Fruit fly (Drosophila melanogaster): ENCODE measurements around the gene eIF4EHP.
A peak's percentile ranks its signal among the peaks of the same experiment; 100 is the strongest.

Gene eIF4EHP

dm6 chr3R:24031019-24031824 is 77.5 kb downstream of the eIF4EHP start (continued):
- TF ChIP-seq org-1 (GFP tag; optimal IDR thresholded peaks at IDR 0.05) (no peak), Vsx1 (GFP tag; optimal IDR thresholded peaks at IDR 0.05) (peak; percentile 22), fd3F (GFP tag; optimal IDR thresholded peaks at IDR 0.05) (no peak), Nf-YB (GFP tag; optimal IDR thresholded peaks at IDR 0.05) (no peak), CG4282 (GFP tag; optimal IDR thresholded peaks at IDR 0.05) (no peak), CG31224 (GFP tag; IDR thresholded peaks at IDR 0.05) (no peak), CG14014 (GFP tag; IDR thresholded peaks at IDR 0.05) (peak; percentile 26; the same call in 1 of the 2 replicates), CG10979 (tag; optimal IDR thresholded peaks at IDR 0.05) (no peak), NFAT (GFP tag; IDR thresholded peaks at IDR 0.05) (no peak), onecut (GFP tag; IDR thresholded peaks at IDR 0.05) (peak; percentile 43), Trl (optimal IDR thresholded peaks at IDR 0.05) (peak; percentile 77 to 92), Trl (GFP tag; optimal IDR thresholded peaks at IDR 0.05) (peak; percentile 12), CG6654 (GFP tag; optimal IDR thresholded peaks at IDR 0.05) (no peak), Blimp-1 (GFP tag; optimal IDR thresholded peaks at IDR 0.05) (peak; percentile 24), zen (tag; optimal IDR thresholded peaks at IDR 0.05) (no peak), CG10654 (GFP tag; optimal IDR thresholded peaks at IDR 0.05) (no peak), NC2α (GFP tag; optimal IDR thresholded peaks at IDR 0.05) (no peak), CG8359 (GFP tag; optimal IDR thresholded peaks at IDR 0.05; ENCODE audit: borderline replicate concordance) (no peak), run (tag; optimal IDR thresholded peaks at IDR 0.05) (no peak), CG10959 (GFP tag; IDR thresholded peaks at IDR 0.05) (no peak), ap (GFP tag; IDR thresholded peaks at IDR 0.05) (no peak), CG32532 (GFP tag; IDR thresholded peaks at IDR 0.05) (peak; percentile 52; the same call in 1 of the 2 replicates), CG4820 (GFP tag; optimal IDR thresholded peaks at IDR 0.05) (no peak), CG14860 (GFP tag; IDR thresholded peaks at IDR 0.05; ENCODE audit: partially characterized antibody) (no peak), CG8924 (tag; optimal IDR thresholded peaks at IDR 0.05) (no peak), CG6854 (GFP tag; optimal IDR thresholded peaks at IDR 0.05) (peak; percentile 51), p53 (GFP tag; optimal IDR thresholded peaks at IDR 0.05) (no peak), HLHmδ (GFP tag; optimal IDR thresholded peaks at IDR 0.05) (no peak), Taf1 (GFP tag; IDR thresholded peaks at IDR 0.05) (no peak), ems (GFP tag; optimal IDR thresholded peaks at IDR 0.05) (no peak), CG7839 (tag; optimal IDR thresholded peaks at IDR 0.05) (no peak), Xbp1 (GFP tag; optimal IDR thresholded peaks at IDR 0.05) (no peak), BEAF-32 (GFP tag; optimal IDR thresholded peaks at IDR 0.05) (no peak), sim (GFP tag; IDR thresholded peaks at IDR 0.05) (no peak), schlank (tag; optimal IDR thresholded peaks at IDR 0.05) (no peak), knrl (GFP tag; IDR thresholded peaks at IDR 0.05; ENCODE audit: partially characterized antibody) (no peak), sd (tag; optimal IDR thresholded peaks at IDR 0.05) (no peak), CG2889 (GFP tag; IDR thresholded peaks at IDR 0.05) (no peak), CG6689 (GFP tag; IDR thresholded peaks at IDR 0.05) (0 out of 2 replicates have a peak, but pooled peaks have one; percentile 5), Atf3 (GFP tag; optimal IDR thresholded peaks at IDR 0.05) (no peak), emc (GFP tag; optimal IDR thresholded peaks at IDR 0.05) (no peak), CG8388 (GFP tag; optimal IDR thresholded peaks at IDR 0.05) (no peak), unpg (GFP tag; optimal IDR thresholded peaks at IDR 0.05) (no peak), repo (GFP tag; optimal IDR thresholded peaks at IDR 0.05) (no peak), row (GFP tag; IDR thresholded peaks at IDR 0.05) (peak; percentile 31; the same call in 2 of the 3 replicates), so (GFP tag; IDR thresholded peaks at IDR 0.05) (no peak), sc (optimal IDR thresholded peaks at IDR 0.05) (no peak), sc (GFP tag; optimal IDR thresholded peaks at IDR 0.05) (no peak), Awh (GFP tag; IDR thresholded peaks at IDR 0.05) (no peak), fru (optimal IDR thresholded peaks at IDR 0.05) (no peak), lmd (GFP tag; IDR thresholded peaks at IDR 0.05) (no peak)
